Worm (Caenorhabditis elegans): Measurements from ENCODE around the gene str-226.
"Not testable (repeated sequence)": the region's sequence is repeated elsewhere in the genome, so short reads cannot be mapped to it uniquely, and the experiment has no call there.

The str-226 gene

DNA sequence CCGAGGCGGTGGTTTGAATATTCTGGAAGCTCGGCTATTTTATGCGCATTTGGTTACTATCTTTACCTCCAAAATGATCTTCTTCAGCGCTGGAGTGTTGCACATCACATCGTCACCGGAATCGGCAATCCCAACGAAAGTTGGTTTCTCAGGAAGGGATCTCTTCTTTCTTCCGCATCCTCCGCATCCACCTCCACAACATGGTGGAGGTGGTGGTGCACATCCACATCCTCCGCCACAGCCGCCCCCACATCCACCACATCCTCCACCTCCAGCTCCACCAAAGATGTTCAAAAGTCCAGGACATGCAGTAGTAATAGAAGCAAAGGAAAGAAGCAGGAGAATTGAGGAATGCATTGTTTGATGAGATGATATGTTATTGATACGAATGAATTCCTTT, 44.9 kb downstream of the str-226 start, which contains the start of gene grl-31:
grl-31 (minus strand) TSS at position 357 of the 400 bp plus-strand sequence.
- no peak for TF ChIP-seq ces-1 (GFP tag; optimal IDR thresholded peaks at IDR 0.05)
- no peak for TF ChIP-seq ztf-11 (tag; optimal IDR thresholded peaks at IDR 0.05)
- no peak for TF ChIP-seq ceh-43 (GFP tag; optimal IDR thresholded peaks at IDR 0.05)

DNA sequence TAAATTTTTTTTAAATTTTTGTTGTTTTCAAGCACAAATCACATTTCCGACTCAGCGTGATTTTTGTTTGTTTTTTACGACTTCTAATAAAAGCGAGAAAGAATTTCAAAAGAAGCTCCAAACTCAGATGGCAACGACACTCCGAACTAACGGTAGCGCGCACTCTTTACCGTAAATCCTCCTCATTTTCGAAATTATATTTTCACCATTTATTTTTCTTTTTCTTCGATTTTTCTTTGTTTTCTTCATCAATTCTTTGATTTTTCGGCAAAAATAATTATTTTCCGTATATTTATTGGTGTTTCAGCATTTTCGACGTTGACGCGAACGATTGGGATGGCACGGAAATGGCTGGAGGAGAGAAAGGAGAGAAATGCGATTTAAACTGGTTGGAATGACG, 46.3 kb downstream of the str-226 start, which contains the start of gene T24A6.1:
T24A6.1 (plus strand) TSS at position 301 of the 400 bp plus-strand sequence.
- not testable (repeated sequence) for TF ChIP-seq ceh-83 (GFP tag; optimal IDR thresholded peaks at IDR 0.05); flh-1 (GFP tag; optimal IDR thresholded peaks at IDR 0.05); hlh-1 (tag; optimal IDR thresholded peaks at IDR 0.05)

DNA sequence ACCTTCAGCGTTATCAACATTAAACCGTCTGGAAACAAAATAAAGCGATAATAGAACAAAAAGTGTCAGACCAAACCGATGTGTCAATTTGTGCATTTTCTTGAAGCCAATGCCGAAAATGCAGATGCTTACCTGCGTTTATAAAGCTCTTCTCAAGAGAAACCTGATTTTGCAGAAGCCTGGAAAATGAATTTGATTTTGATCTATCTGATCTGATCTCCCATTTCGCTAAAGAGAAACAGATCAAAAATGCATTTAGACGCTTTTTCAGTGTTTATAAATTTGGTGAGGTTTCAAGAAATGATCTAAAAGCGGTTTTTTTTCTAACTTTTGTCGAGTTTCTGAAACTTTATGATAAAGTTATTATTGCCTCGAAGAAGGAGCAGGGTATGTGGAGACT, 50.3 kb downstream of the str-226 start, which contains the start of gene T24A6.16:
T24A6.16 (minus strand) TSS at position 101 of the 400 bp plus-strand sequence.
- TF ChIP-seq mep-1 (tag; optimal IDR thresholded peaks at IDR 0.05); drap-1 (GFP tag; optimal IDR thresholded peaks at IDR 0.05); cnd-1 (tag; optimal IDR thresholded peaks at IDR 0.05): not testable (repeated sequence)

All from whole organism, mixed stage, embryonic.